Fruit fly (Drosophila melanogaster): ENCODE results near the gene CG17298.

Gene CG17298

DNA sequence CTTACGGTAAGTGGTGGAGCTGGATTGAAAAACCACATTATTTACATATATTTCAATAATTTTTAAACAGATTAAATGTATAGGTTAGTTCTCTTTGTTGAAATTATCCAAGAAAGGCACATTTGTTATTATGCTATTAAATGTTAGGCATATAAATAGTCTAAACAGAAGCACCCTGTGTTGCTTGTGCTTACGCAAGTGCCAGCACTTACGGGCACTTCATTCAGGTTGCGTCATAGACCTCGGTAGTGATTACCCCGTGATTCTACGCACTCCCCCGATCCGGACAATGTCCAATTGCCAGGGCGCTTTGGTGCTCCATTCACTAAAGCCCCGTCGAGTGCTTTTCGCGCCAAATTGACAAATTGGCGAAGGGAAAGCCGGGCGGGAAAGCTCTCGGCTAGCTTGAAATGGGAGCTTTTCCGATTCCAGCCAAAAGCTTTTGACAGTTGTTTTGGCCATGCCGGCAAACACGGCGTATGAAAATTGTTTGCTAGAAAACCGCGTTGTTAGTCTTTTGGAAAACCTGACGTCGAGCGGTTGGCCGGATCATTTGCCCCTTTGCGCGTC is 36.4 kb upstream of the CG17298 start, which contains the start of gene ETHR (continued):
- TF ChIP-seq Spps (tag; optimal IDR thresholded peaks at IDR 0.05), result no peak
- TF ChIP-seq Drgx (GFP tag; IDR thresholded peaks at IDR 0.05), result peak; percentile 53
- no peak for TF ChIP-seq tup (GFP tag; optimal IDR thresholded peaks at IDR 0.05)
- TF ChIP-seq shn (GFP tag; optimal IDR thresholded peaks at IDR 0.05), result no peak
- no peak for TF ChIP-seq zf30C (GFP tag; optimal IDR thresholded peaks at IDR 0.05)
- no peak for TF ChIP-seq CG4617 (GFP tag; optimal IDR thresholded peaks at IDR 0.05; ENCODE audit: borderline replicate concordance)
- no peak for TF ChIP-seq eyg (GFP tag; optimal IDR thresholded peaks at IDR 0.05)
- no peak for TF ChIP-seq Oaz (GFP tag; IDR thresholded peaks at IDR 0.05)
- peak; percentile 54 for TF ChIP-seq CoRest (tag; optimal IDR thresholded peaks at IDR 0.05)
- no peak for TF ChIP-seq run (tag; optimal IDR thresholded peaks at IDR 0.05)
- no peak for TF ChIP-seq eve (GFP tag; optimal IDR thresholded peaks at IDR 0.05)
- no peak for TF ChIP-seq ERR (GFP tag; optimal IDR thresholded peaks at IDR 0.05)
- no peak for TF ChIP-seq fu2 (GFP tag; optimal IDR thresholded peaks at IDR 0.05)
- no peak for TF ChIP-seq mld (GFP tag; IDR thresholded peaks at IDR 0.05; ENCODE audit: partially characterized antibody)
- peak; percentile 72 for TF ChIP-seq CG2120 (GFP tag; optimal IDR thresholded peaks at IDR 0.05)
- 0 out of 3 replicates have a peak, but pooled peaks have one; percentile 31 for TF ChIP-seq CG6175 (GFP tag; IDR thresholded peaks at IDR 0.05)
- peak; percentile 22 for TF ChIP-seq CG1233 (GFP tag; optimal IDR thresholded peaks at IDR 0.05)
- no peak for TF ChIP-seq fru (optimal IDR thresholded peaks at IDR 0.05)
- TF ChIP-seq oc (tag; optimal IDR thresholded peaks at IDR 0.05), result no peak
- no peak for TF ChIP-seq CG10267 (tag; optimal IDR thresholded peaks at IDR 0.05)
- no peak for TF ChIP-seq danr (GFP tag; IDR thresholded peaks at IDR 0.05)
- TF ChIP-seq Xbp1 (GFP tag; optimal IDR thresholded peaks at IDR 0.05), result peak; percentile 41
- TF ChIP-seq Atf6 (GFP tag; IDR thresholded peaks at IDR 0.05), result peak; percentile 75
- no peak for TF ChIP-seq CG5180 (GFP tag; optimal IDR thresholded peaks at IDR 0.05)
- no peak for TF ChIP-seq CG3726 (GFP tag; IDR thresholded peaks at IDR 0.05)
- peak; percentile 46 for TF ChIP-seq CG15011 (GFP tag; optimal IDR thresholded peaks at IDR 0.05)
- TF ChIP-seq sim (GFP tag; IDR thresholded peaks at IDR 0.05), result no peak
- no peak for TF ChIP-seq corto (GFP tag; optimal IDR thresholded peaks at IDR 0.05)
- TF ChIP-seq BtbVII (GFP tag; optimal IDR thresholded peaks at IDR 0.05), result no peak
- no peak for TF ChIP-seq CG8388 (GFP tag; optimal IDR thresholded peaks at IDR 0.05)
- TF ChIP-seq CG6689 (GFP tag; IDR thresholded peaks at IDR 0.05), result no peak
- no peak for TF ChIP-seq slp2 (GFP tag; optimal IDR thresholded peaks at IDR 0.05)
- no peak for TF ChIP-seq gcm2 (GFP tag; optimal IDR thresholded peaks at IDR 0.05)
- TF ChIP-seq Dip2 (GFP tag; IDR thresholded peaks at IDR 0.05), result no peak
- no peak for TF ChIP-seq CG4360 (GFP tag; IDR thresholded peaks at IDR 0.05)
- TF ChIP-seq CG4424 (GFP tag; optimal IDR thresholded peaks at IDR 0.05), result peak; percentile 51
- TF ChIP-seq sr (GFP tag; IDR thresholded peaks at IDR 0.05), result no peak
- TF ChIP-seq bbx (GFP tag; IDR thresholded peaks at IDR 0.05; ENCODE audit: partially characterized antibody), result no peak
- TF ChIP-seq Hr3 (GFP tag; optimal IDR thresholded peaks at IDR 0.05), result no peak
- TF ChIP-seq zen2 (GFP tag; IDR thresholded peaks at IDR 0.05; ENCODE audit: partially characterized antibody), result no peak
- peak; percentile 35 for TF ChIP-seq tio (GFP tag; optimal IDR thresholded peaks at IDR 0.05)
- TF ChIP-seq Elba2 (GFP tag; optimal IDR thresholded peaks at IDR 0.05), result no peak
- TF ChIP-seq sisA (GFP tag; IDR thresholded peaks at IDR 0.05), result no peak
- TF ChIP-seq tll (GFP tag; optimal IDR thresholded peaks at IDR 0.05), result no peak
- peak; percentile 61 for TF ChIP-seq sd (tag; optimal IDR thresholded peaks at IDR 0.05)
- no peak for TF ChIP-seq ara (GFP tag; IDR thresholded peaks at IDR 0.05)
- TF ChIP-seq prd (optimal IDR thresholded peaks at IDR 0.05), result no peak
- peak; percentile 44; the same call in 1 of the 3 replicates for TF ChIP-seq prd (GFP tag; IDR thresholded peaks at IDR 0.05)
- TF ChIP-seq CG13296 (GFP tag; optimal IDR thresholded peaks at IDR 0.05), result peak; percentile 20
- TF ChIP-seq Aef1 (GFP tag; IDR thresholded peaks at IDR 0.05), result 0 out of 3 replicates have a peak, but pooled peaks have one; percentile 1
- no peak for TF ChIP-seq slou (GFP tag; optimal IDR thresholded peaks at IDR 0.05)
- TF ChIP-seq Myb (GFP tag; optimal IDR thresholded peaks at IDR 0.05), result no peak

Data from whole organism, embryonic.